Fruit fly (Drosophila melanogaster): ENCODE results near the gene Ssdp.

Gene Ssdp

dm6 chr3R:18199177-18199884, at the start of gene Ssdp, which contains the start of gene CG7985:
Gene Ssdp (minus strand): TSS chr3R:18199595.
Gene CG7985 (plus strand): TSS chr3R:18199857.
- TF ChIP-seq Ets98B (GFP tag; IDR thresholded peaks at IDR 0.05), result no peak
- TF ChIP-seq D1 (tag; optimal IDR thresholded peaks at IDR 0.05), result no peak
- TF ChIP-seq CG10348 (GFP tag; IDR thresholded peaks at IDR 0.05), result no peak
- no peak for TF ChIP-seq fd96Ca (GFP tag; IDR thresholded peaks at IDR 0.05)
- TF ChIP-seq CG32121 (GFP tag; IDR thresholded peaks at IDR 0.05), result no peak
- no peak for TF ChIP-seq Snoo (tag; optimal IDR thresholded peaks at IDR 0.05)
- TF ChIP-seq CG8159 (tag; optimal IDR thresholded peaks at IDR 0.05), result no peak
- TF ChIP-seq CG12605 (GFP tag; IDR thresholded peaks at IDR 0.05), result no peak
- no peak for TF ChIP-seq gl (tag; optimal IDR thresholded peaks at IDR 0.05)

- TF ChIP-seq CG8159 (tag; optimal IDR thresholded peaks at IDR 0.05) (no peak), CG9948 (tag; optimal IDR thresholded peaks at IDR 0.05) (no peak), Pif1B (GFP tag; optimal IDR thresholded peaks at IDR 0.05) (no peak), CG34367 (tag; optimal IDR thresholded peaks at IDR 0.05) (no peak), D1 (tag; optimal IDR thresholded peaks at IDR 0.05) (no peak), CG8301 (tag; optimal IDR thresholded peaks at IDR 0.05) (no peak), Ets98B (GFP tag; IDR thresholded peaks at IDR 0.05) (no peak), EcR (GFP tag; optimal IDR thresholded peaks at IDR 0.05) (no peak), CG32121 (GFP tag; IDR thresholded peaks at IDR 0.05) (no peak), CG10348 (GFP tag; IDR thresholded peaks at IDR 0.05) (no peak), rn (GFP tag; IDR thresholded peaks at IDR 0.05) (no peak), fd96Ca (GFP tag; IDR thresholded peaks at IDR 0.05) (no peak), CG12605 (GFP tag; IDR thresholded peaks at IDR 0.05) (no peak), CG14655 (GFP tag; optimal IDR thresholded peaks at IDR 0.05) (no peak), Snoo (tag; optimal IDR thresholded peaks at IDR 0.05) (no peak), Pif1A (GFP tag; optimal IDR thresholded peaks at IDR 0.05) (no peak)
Measured at dm6 chr3R:18246041-18246440, 46.6 kb upstream of the Ssdp start.

- TF ChIP-seq CG12605 (GFP tag; IDR thresholded peaks at IDR 0.05) (no peak), CG9948 (tag; optimal IDR thresholded peaks at IDR 0.05) (no peak), CG34367 (tag; optimal IDR thresholded peaks at IDR 0.05) (no peak), CG10348 (GFP tag; IDR thresholded peaks at IDR 0.05) (no peak), CG4496 (GFP tag; IDR thresholded peaks at IDR 0.05) (0 out of 3 replicates have a peak, but pooled peaks have one; percentile 9), gl (tag; optimal IDR thresholded peaks at IDR 0.05) (no peak), CG15710 (tag; optimal IDR thresholded peaks at IDR 0.05) (no peak), Pif1B (GFP tag; optimal IDR thresholded peaks at IDR 0.05) (no peak)
Measured at dm6 chr3R:18245044-18245596, 45.7 kb upstream of the Ssdp start.

dm6 chr3R:18244171-18245043, 45.0 kb upstream of the Ssdp start:
- TF ChIP-seq EcR (GFP tag; optimal IDR thresholded peaks at IDR 0.05) (peak; percentile 93), CG10348 (GFP tag; IDR thresholded peaks at IDR 0.05) (no peak), CG34367 (tag; optimal IDR thresholded peaks at IDR 0.05) (no peak), CG32121 (GFP tag; IDR thresholded peaks at IDR 0.05) (peak; percentile 36; the same call in 1 of the 2 replicates), D1 (tag; optimal IDR thresholded peaks at IDR 0.05) (no peak), Snoo (tag; optimal IDR thresholded peaks at IDR 0.05) (peak; percentile 31), fd96Ca (GFP tag; IDR thresholded peaks at IDR 0.05) (peak; percentile 39; the same call in 1 of the 3 replicates), Pif1A (GFP tag; optimal IDR thresholded peaks at IDR 0.05) (peak; percentile 19), CG17806 (tag; optimal IDR thresholded peaks at IDR 0.05) (no peak), CG12605 (GFP tag; IDR thresholded peaks at IDR 0.05) (peak; percentile 13; the same call in 1 of the 2 replicates), CG13204 (GFP tag; optimal IDR thresholded peaks at IDR 0.05) (peak; percentile 87), Pif1B (GFP tag; optimal IDR thresholded peaks at IDR 0.05) (peak; percentile 2), Ets98B (GFP tag; IDR thresholded peaks at IDR 0.05) (peak; percentile 61), CG8301 (tag; optimal IDR thresholded peaks at IDR 0.05) (peak; percentile 4)

dm6 chr3R:18243718-18244170, 44.3 kb upstream of the Ssdp start:
- peak; percentile 41 for TF ChIP-seq Pif1A (GFP tag; optimal IDR thresholded peaks at IDR 0.05)
- no peak for TF ChIP-seq D1 (tag; optimal IDR thresholded peaks at IDR 0.05)
- peak; percentile 39 for TF ChIP-seq Pif1B (GFP tag; optimal IDR thresholded peaks at IDR 0.05)
- no peak for TF ChIP-seq CG9948 (tag; optimal IDR thresholded peaks at IDR 0.05)
- TF ChIP-seq Snoo (tag; optimal IDR thresholded peaks at IDR 0.05), result peak; percentile 37
- peak; percentile 11 for TF ChIP-seq CG15710 (tag; optimal IDR thresholded peaks at IDR 0.05)
- no peak for TF ChIP-seq EcR (GFP tag; optimal IDR thresholded peaks at IDR 0.05)
- no peak for TF ChIP-seq CG17806 (tag; optimal IDR thresholded peaks at IDR 0.05)
- no peak for TF ChIP-seq CG12605 (GFP tag; IDR thresholded peaks at IDR 0.05)
- TF ChIP-seq CG32121 (GFP tag; IDR thresholded peaks at IDR 0.05), result peak; percentile 55; the same call in 1 of the 2 replicates
- TF ChIP-seq CG8159 (tag; optimal IDR thresholded peaks at IDR 0.05), result peak; percentile 16
- TF ChIP-seq Ets98B (GFP tag; IDR thresholded peaks at IDR 0.05), result peak; percentile 71
- TF ChIP-seq CG14655 (GFP tag; optimal IDR thresholded peaks at IDR 0.05), result peak; percentile 39
- TF ChIP-seq CG8301 (tag; optimal IDR thresholded peaks at IDR 0.05), result peak; percentile 9
- TF ChIP-seq CG10348 (GFP tag; IDR thresholded peaks at IDR 0.05), result no peak
- TF ChIP-seq rn (GFP tag; IDR thresholded peaks at IDR 0.05), result no peak
- TF ChIP-seq CG4496 (GFP tag; IDR thresholded peaks at IDR 0.05), result peak; percentile 67
- TF ChIP-seq fd96Ca (GFP tag; IDR thresholded peaks at IDR 0.05), result peak; percentile 71
- TF ChIP-seq CG34367 (tag; optimal IDR thresholded peaks at IDR 0.05), result no peak
